Worm (Caenorhabditis elegans) whole organism, early embryonic: ENCODE measurements around the gene F18E9.7.

Experiments
- B0310.2 ChIP-seq: sonication (generic microtip); optimal IDR thresholded peaks from 2 replicates; lab custom pipeline; 2016; ENCODE audit warnings: mild to moderate bottlenecking, missing genetic modification characterization, missing compliant biosample characterization
- F13C5.2 ChIP-seq: sonication (generic microtip); optimal IDR thresholded peaks from 2 replicates; lab custom pipeline; 2017; ENCODE audit warnings: mild to moderate bottlenecking, missing genetic modification characterization, inconsistent platforms, missing compliant biosample characterization
- aly-1 ChIP-seq: sonication (generic microtip); optimal IDR thresholded peaks from 2 replicates; lab custom pipeline; 2016; ENCODE audit warnings: missing genetic modification characterization, missing compliant biosample characterization
- ama-1 ChIP-seq: fragments of 150-350 bp; optimal IDR thresholded peaks from 2 replicates; lab custom pipeline; 2014
- ceh-13 ChIP-seq: fragments of 200-800 bp; sonication (Bioruptor generic); optimal IDR thresholded peaks from 2 replicates; lab custom pipeline; 2018; ENCODE audit warnings: mild to moderate bottlenecking, missing genetic modification characterization, missing compliant biosample characterization
- ceh-36 ChIP-seq: sonication (generic microtip); optimal IDR thresholded peaks from 2 replicates; lab custom pipeline; 2016; ENCODE audit warnings: missing genetic modification characterization, inconsistent platforms, missing compliant biosample characterization
- ets-7 ChIP-seq: sonication (generic microtip); optimal IDR thresholded peaks from 2 replicates; lab custom pipeline; 2016; ENCODE audit warnings: missing genotype, missing genetic modification characterization, missing compliant biosample characterization
- flt-1 ChIP-seq: fragments of 200-800 bp; sonication (Bioruptor generic); IDR thresholded peaks from 2 replicates; pipeline ENCODE4 v1.3.6; 2022; ENCODE audit warnings: missing genetic modification characterization, missing compliant biosample characterization
- hmbx-1 ChIP-seq: sonication (generic microtip); optimal IDR thresholded peaks from 2 replicates; lab custom pipeline; 2016; ENCODE audit warnings: mild to moderate bottlenecking, missing genetic modification characterization, missing compliant biosample characterization
- hmg-4 ChIP-seq: fragments of 200-800 bp; sonication (Bioruptor generic); optimal IDR thresholded peaks from 2 replicates; lab custom pipeline; 2018; ENCODE audit warnings: mild to moderate bottlenecking, missing genetic modification characterization, missing compliant biosample characterization
- hnd-1 ChIP-seq: sonication (generic microtip); optimal IDR thresholded peaks from 2 replicates; lab custom pipeline; 2016; ENCODE audit warnings: missing genetic modification characterization, missing compliant biosample characterization
- pes-1 ChIP-seq: fragments of 200-800 bp; sonication (Bioruptor generic); IDR thresholded peaks from 2 replicates; pipeline ENCODE4 v1.3.6; 2022; ENCODE audit warnings: missing genetic modification reagents, missing genetic modification characterization, missing compliant biosample characterization
- scrt-1 ChIP-seq: fragments of 200-800 bp; sonication (Bioruptor generic); IDR thresholded peaks from 2 replicates; pipeline ENCODE4 v1.3.6; 2022; ENCODE audit warnings: missing genetic modification characterization, missing compliant biosample characterization
- sea-1 ChIP-seq: fragments of 200-800 bp; sonication (Bioruptor generic); conservative IDR thresholded peaks from 2 replicates; pipeline ENCODE4 v1.3.6; 2022; ENCODE audit warnings: missing genetic modification characterization, missing compliant biosample characterization
- tbx-11 ChIP-seq: fragments of 200-800 bp; sonication (Bioruptor generic); IDR thresholded peaks from 2 replicates; pipeline ENCODE4 v1.3.6; 2022; ENCODE audit warnings: missing genetic modification characterization, missing compliant biosample characterization
- tbx-37 ChIP-seq: fragments of 200-800 bp; sonication (Bioruptor generic); conservative IDR thresholded peaks from 2 replicates; pipeline ENCODE4 v1.3.6; 2022; ENCODE audit warnings: missing genetic modification reagents, missing genetic modification characterization, missing compliant biosample characterization
- tra-4 ChIP-seq: sonication (generic microtip); optimal IDR thresholded peaks from 2 replicates; lab custom pipeline; 2017; ENCODE audit warnings: missing genetic modification characterization, missing compliant biosample characterization

Gene F18E9.7

ce11 chrX:8584825-8585384, 12.6 kb downstream of the F18E9.7 start:
- TF ChIP-seq sea-1 (GFP tag; lab: Robert Waterston, UW) (no peak), aly-1 (tag; lab: Kevin White, UChicago) (no peak), ceh-36 (no peak), scrt-1 (no peak), hnd-1 (tag; lab: Kevin White, UChicago) (no peak), hmbx-1 (tag; lab: Kevin White, UChicago) (no peak), tbx-37 (GFP tag; lab: Robert Waterston, UW) (no peak), ceh-13 (GFP tag; lab: Kevin White, UChicago) (no peak), tbx-11 (GFP tag; lab: Robert Waterston, UW) (no peak), tra-4 (tag; lab: Kevin White, UChicago) (no peak), pes-1 (GFP tag; lab: Robert Waterston, UW) (no peak), ama-1 (lab: Kevin White, UChicago) (no peak), hmg-4 (no peak), ets-7 (tag; lab: Kevin White, UChicago) (no peak), B0310.2 (tag; lab: Kevin White, UChicago) (no peak), flt-1 (GFP tag; lab: Robert Waterston, UW) (no peak), F13C5.2 (tag; lab: Kevin White, UChicago) (no peak)

ce11 chrX:8582767-8583360, 14.7 kb downstream of the F18E9.7 start:
- TF ChIP-seq F13C5.2 (tag; lab: Kevin White, UChicago) = no peak
- TF ChIP-seq hnd-1 (tag; lab: Kevin White, UChicago) = no peak
- no peak for TF ChIP-seq hmbx-1 (tag; lab: Kevin White, UChicago)
- TF ChIP-seq tbx-37 (GFP tag; lab: Robert Waterston, UW) = no peak
- no peak for TF ChIP-seq ets-7 (tag; lab: Kevin White, UChicago)
- TF ChIP-seq flt-1 (GFP tag; lab: Robert Waterston, UW) = no peak
- TF ChIP-seq scrt-1 = no peak
- TF ChIP-seq ceh-36 = no peak
- no peak for TF ChIP-seq tbx-11 (GFP tag; lab: Robert Waterston, UW)
- no peak for TF ChIP-seq tra-4 (tag; lab: Kevin White, UChicago)
- no peak for TF ChIP-seq hmg-4

ce11 chrX:8581447-8581846, 16.1 kb downstream of the F18E9.7 start, which contains the start of gene F18E9.8:
TSS of gene F18E9.8 (minus strand) at chrX:8581547.
- TF ChIP-seq pes-1 (GFP tag; lab: Robert Waterston, UW) = no peak
- TF ChIP-seq F13C5.2 (tag; lab: Kevin White, UChicago) = no peak
- TF ChIP-seq ceh-13 (GFP tag; lab: Kevin White, UChicago) = no peak

- no peak for TF ChIP-seq tbx-37 (GFP tag; lab: Robert Waterston, UW)
- no peak for TF ChIP-seq tra-4 (tag; lab: Kevin White, UChicago)
- no peak for TF ChIP-seq aly-1 (tag; lab: Kevin White, UChicago)
- TF ChIP-seq hnd-1 (tag; lab: Kevin White, UChicago) = no peak
- no peak for TF ChIP-seq F13C5.2 (tag; lab: Kevin White, UChicago)
- no peak for TF ChIP-seq ceh-13 (GFP tag; lab: Kevin White, UChicago)
- no peak for TF ChIP-seq ets-7 (tag; lab: Kevin White, UChicago)
- TF ChIP-seq sea-1 (GFP tag; lab: Robert Waterston, UW) = no peak
- no peak for TF ChIP-seq ama-1 (lab: Kevin White, UChicago)
- TF ChIP-seq tbx-11 (GFP tag; lab: Robert Waterston, UW) = no peak
- TF ChIP-seq B0310.2 (tag; lab: Kevin White, UChicago) = no peak
- TF ChIP-seq hmg-4 = no peak
- no peak for TF ChIP-seq ceh-36
- TF ChIP-seq pes-1 (GFP tag; lab: Robert Waterston, UW) = no peak
Observed at ce11 chrX:8580217-8580616, 17.3 kb downstream of the F18E9.7 start, which contains the start of gene F18E9.4. TSS of gene F18E9.4 (plus strand) at chrX:8580517.

ce11 chrX:8570997-8571517, 26.5 kb downstream of the F18E9.7 start, which contains the start of gene jmjd-3.1:
TSS of gene jmjd-3.1 (plus strand) at chrX:8571047.
- TF ChIP-seq hmg-4 = no peak
- TF ChIP-seq hmbx-1 (tag; lab: Kevin White, UChicago) = no peak
- no peak for TF ChIP-seq ceh-36
- TF ChIP-seq pes-1 (GFP tag; lab: Robert Waterston, UW) = no peak
- no peak for TF ChIP-seq tbx-11 (GFP tag; lab: Robert Waterston, UW)
- TF ChIP-seq aly-1 (tag; lab: Kevin White, UChicago) = no peak
- no peak for TF ChIP-seq flt-1 (GFP tag; lab: Robert Waterston, UW)
- TF ChIP-seq B0310.2 (tag; lab: Kevin White, UChicago) = no peak
- TF ChIP-seq tra-4 (tag; lab: Kevin White, UChicago) = no peak
- no peak for TF ChIP-seq sea-1 (GFP tag; lab: Robert Waterston, UW)
- no peak for TF ChIP-seq ceh-13 (GFP tag; lab: Kevin White, UChicago)
- TF ChIP-seq tbx-37 (GFP tag; lab: Robert Waterston, UW) = no peak
- TF ChIP-seq scrt-1 = no peak

ce11 chrX:8569159-8569558, 28.4 kb downstream of the F18E9.7 start:
- no peak for TF ChIP-seq ceh-36
- peak; percentile 67 for TF ChIP-seq hmg-4

- TF ChIP-seq ceh-36 (no peak), hmbx-1 (tag; lab: Kevin White, UChicago) (no peak), ceh-13 (GFP tag; lab: Kevin White, UChicago) (no peak), hmg-4 (peak; percentile 3), B0310.2 (tag; lab: Kevin White, UChicago) (no peak)
Observed at ce11 chrX:8568423-8568903, 29.1 kb downstream of the F18E9.7 start.
